Worm (Caenorhabditis elegans): ENCODE measurements around the gene Y50D7A.10.

Y50D7A.10 gene

ce11 chrIII:344322-344721 lies 29.1 kb downstream of the Y50D7A.10 start:
- TF ChIP-seq ama-1 (optimal IDR thresholded peaks at IDR 0.05) (peak; percentile 92), lsy-12 (tag; optimal IDR thresholded peaks at IDR 0.05) (peak; percentile 59), ztf-4 (tag; optimal IDR thresholded peaks at IDR 0.05) (peak; percentile 38), daf-12 (tag; optimal IDR thresholded peaks at IDR 0.05) (no peak)

ce11 chrIII:345503-345902 lies 30.2 kb downstream of the Y50D7A.10 start:
- no peak for TF ChIP-seq elt-1 (tag; optimal IDR thresholded peaks at IDR 0.05)
- peak; percentile 16 for TF ChIP-seq ama-1 (optimal IDR thresholded peaks at IDR 0.05)

ce11 chrIII:346942-347341 lies 31.7 kb downstream of the Y50D7A.10 start:
- TF ChIP-seq R02D3.7 (tag; optimal IDR thresholded peaks at IDR 0.05) (no peak), nfya-1 (tag; optimal IDR thresholded peaks at IDR 0.05; ENCODE audit: insufficient read depth) (no peak), nhr-25 (tag; optimal IDR thresholded peaks at IDR 0.05) (peak; percentile 37), unc-39 (tag; optimal IDR thresholded peaks at IDR 0.05) (no peak), ama-1 (optimal IDR thresholded peaks at IDR 0.05) (peak; percentile 73), lsy-12 (tag; optimal IDR thresholded peaks at IDR 0.05) (no peak)

- TF ChIP-seq fkh-10 (GFP tag; optimal IDR thresholded peaks at IDR 0.05) = no peak
Observed at ce11 chrIII:347351-347750, 32.1 kb downstream of the Y50D7A.10 start.

ce11 chrIII:348465-348864 lies 33.2 kb downstream of the Y50D7A.10 start:
- peak; percentile 12 for TF ChIP-seq nhr-25 (tag; optimal IDR thresholded peaks at IDR 0.05)
- no peak for TF ChIP-seq nhr-12 (tag; optimal IDR thresholded peaks at IDR 0.05)
- TF ChIP-seq nhr-43 (tag; optimal IDR thresholded peaks at IDR 0.05; ENCODE audit: poor library complexity, severe bottlenecking) = no peak
- no peak for TF ChIP-seq fkh-2 (tag; optimal IDR thresholded peaks at IDR 0.05)
- TF ChIP-seq nhr-28 (tag; optimal IDR thresholded peaks at IDR 0.05) = no peak
- TF ChIP-seq pha-4 (tag; optimal IDR thresholded peaks at IDR 0.05) = peak; percentile 22
- TF ChIP-seq nfya-1 (tag; optimal IDR thresholded peaks at IDR 0.05; ENCODE audit: insufficient read depth) = peak; percentile 26

- TF ChIP-seq ZK546.5 (tag; optimal IDR thresholded peaks at IDR 0.05) (no peak), mdl-1 (tag; optimal IDR thresholded peaks at IDR 0.05) (peak; percentile 55), skn-1 (tag; optimal IDR thresholded peaks at IDR 0.05) (peak; percentile 9), ceh-28 (tag; optimal IDR thresholded peaks at IDR 0.05) (peak; percentile 96), lin-15B (tag; optimal IDR thresholded peaks at IDR 0.05) (peak; percentile 72), snpc-4 (tag; optimal IDR thresholded peaks at IDR 0.05) (peak; percentile 85), R02D3.7 (tag; optimal IDR thresholded peaks at IDR 0.05) (peak; percentile 61), zag-1 (tag; optimal IDR thresholded peaks at IDR 0.05) (no peak), lsy-12 (tag; optimal IDR thresholded peaks at IDR 0.05) (peak; percentile 92), fkh-10 (GFP tag; optimal IDR thresholded peaks at IDR 0.05) (peak; percentile 43), nfya-1 (tag; optimal IDR thresholded peaks at IDR 0.05; ENCODE audit: insufficient read depth) (peak; percentile 90), fos-1 (tag; optimal IDR thresholded peaks at IDR 0.05) (peak; percentile 43), nhr-11 (tag; optimal IDR thresholded peaks at IDR 0.05) (no peak), ztf-11 (tag; optimal IDR thresholded peaks at IDR 0.05) (no peak), elt-1 (tag; optimal IDR thresholded peaks at IDR 0.05) (peak; percentile 47), nhr-77 (tag; optimal IDR thresholded peaks at IDR 0.05) (no peak), unc-62 (GFP tag; optimal IDR thresholded peaks at IDR 0.05) (peak; percentile 74), mml-1 (tag; optimal IDR thresholded peaks at IDR 0.05) (no peak), jun-1 (tag; optimal IDR thresholded peaks at IDR 0.05) (peak; percentile 96), ama-1 (optimal IDR thresholded peaks at IDR 0.05) (peak; percentile 85), elt-2 (tag; optimal IDR thresholded peaks at IDR 0.05) (peak; percentile 85), nhr-25 (tag; optimal IDR thresholded peaks at IDR 0.05) (peak; percentile 84), ztf-4 (tag; optimal IDR thresholded peaks at IDR 0.05) (peak; percentile 46), ceh-82 (tag; optimal IDR thresholded peaks at IDR 0.05) (peak; percentile 28), daf-12 (tag; optimal IDR thresholded peaks at IDR 0.05) (no peak), eor-1 (tag; optimal IDR thresholded peaks at IDR 0.05) (peak in 1 of 2 experiments; percentile 15), tbx-2 (tag; optimal IDR thresholded peaks at IDR 0.05) (peak; percentile 86), hmg-11 (tag; optimal IDR thresholded peaks at IDR 0.05) (peak; percentile 99), elt-3 (tag; optimal IDR thresholded peaks at IDR 0.05) (no peak), egl-5 (tag; optimal IDR thresholded peaks at IDR 0.05) (peak; percentile 65), pha-4 (tag; optimal IDR thresholded peaks at IDR 0.05) (peak; percentile 83), nhr-43 (tag; optimal IDR thresholded peaks at IDR 0.05; ENCODE audit: poor library complexity, severe bottlenecking) (peak; percentile 78), egl-27 (tag; optimal IDR thresholded peaks at IDR 0.05) (peak; percentile 47), nhr-23 (tag; optimal IDR thresholded peaks at IDR 0.05) (peak; percentile 75), ceh-9 (tag; optimal IDR thresholded peaks at IDR 0.05) (no peak), lin-39 (tag; optimal IDR thresholded peaks at IDR 0.05) (peak; percentile 92)
Observed at ce11 chrIII:349511-350165, 34.4 kb downstream of the Y50D7A.10 start.

All from whole organism, L3 larva.